Worm (Caenorhabditis elegans) whole organism, L3 larva: Measurements from ENCODE around the gene fbxa-94.
"Not testable (repeated sequence)": the region's sequence is repeated elsewhere in the genome, so short reads cannot be mapped to it uniquely, and the experiment has no call there.

ENCODE experiments used
- aly-2 ChIP-seq: fragments of 150-350 bp; optimal IDR thresholded peaks from 2 replicates; lab custom pipeline; 2014; ENCODE audit warnings: missing biosample characterization, missing genetic modification characterization
- ceh-82 ChIP-seq: fragments of 150-350 bp; optimal IDR thresholded peaks from 2 replicates; lab custom pipeline; 2014; ENCODE audit warnings: missing biosample characterization, missing genetic modification characterization
- elt-2 ChIP-seq: sonication (generic microtip); optimal IDR thresholded peaks from 2 replicates; lab custom pipeline; 2016; ENCODE audit warnings: missing genetic modification reagents, mild to moderate bottlenecking, missing genetic modification characterization, missing compliant biosample characterization
- elt-3 ChIP-seq, 3 experiments: fragments of 150-350 bp in 1 of 3; sonication (generic microtip) in 2 of 3; optimal IDR thresholded peaks; 2 replicates in 2 of 3; 4 replicates in 1 of 3; lab custom pipeline; 2014 to 2017; ENCODE audit warnings: missing biosample characterization in 3 of 3, missing genetic modification characterization in 3 of 3
- fkh-10 ChIP-seq: sonication (generic microtip); optimal IDR thresholded peaks from 2 replicates; lab custom pipeline; 2017; ENCODE audit warnings: missing biosample characterization, missing genetic modification reagents, missing genetic modification characterization
- nhr-12 ChIP-seq: fragments of 150-350 bp; optimal IDR thresholded peaks from 2 replicates; lab custom pipeline; 2014; ENCODE audit warnings: missing biosample characterization, missing genetic modification characterization
- nhr-237 ChIP-seq: fragments of 150-350 bp; optimal IDR thresholded peaks from 2 replicates; lab custom pipeline; 2014; ENCODE audit warnings: missing biosample characterization, missing genetic modification characterization
- nhr-28 ChIP-seq: fragments of 150-350 bp; optimal IDR thresholded peaks from 2 replicates; lab custom pipeline; 2014; ENCODE audit warnings: missing biosample characterization, missing genetic modification characterization
- pqm-1 ChIP-seq: fragments of 150-350 bp; optimal IDR thresholded peaks from 2 replicates; lab custom pipeline; 2017; ENCODE audit warnings: missing biosample characterization, missing genetic modification characterization, inconsistent platforms
- skn-1 ChIP-seq: fragments of 150-350 bp; optimal IDR thresholded peaks from 2 replicates; lab custom pipeline; 2014; ENCODE audit warnings: missing biosample characterization, missing genetic modification characterization
- zag-1 ChIP-seq: fragments of 150-350 bp; optimal IDR thresholded peaks from 2 replicates; lab custom pipeline; 2014; ENCODE audit warnings: missing biosample characterization, missing genetic modification characterization
- ztf-11 ChIP-seq: fragments of 150-350 bp; optimal IDR thresholded peaks from 2 replicates; lab custom pipeline; 2014; ENCODE audit warnings: missing biosample characterization, missing genetic modification characterization

ce11 chrV:15590183-15590667 lies 17.5 kb downstream of the fbxa-94 start, which contains the start of gene F28F8.7:
- TF ChIP-seq elt-3 (tag; optimal IDR thresholded peaks at IDR 0.05; lab: Kevin White, UChicago); nhr-237 (tag; lab: Kevin White, UChicago); skn-1 (tag; lab: Kevin White, UChicago); nhr-28; zag-1 (tag; lab: Kevin White, UChicago); ceh-82 (tag; lab: Kevin White, UChicago); aly-2 (tag; lab: Kevin White, UChicago); ztf-11; fkh-10 (GFP tag; lab: Kevin White, UChicago); nhr-12 (tag; lab: Kevin White, UChicago): not testable (repeated sequence)
- peak; percentile 25 for TF ChIP-seq pqm-1 (tag; lab: Kevin White, UChicago)
- TF ChIP-seq elt-2 (tag; lab: Kevin White, UChicago) = peak; percentile 86
